Fruit fly (Drosophila melanogaster): Measurements from ENCODE around the gene Uvrag.

DNA sequence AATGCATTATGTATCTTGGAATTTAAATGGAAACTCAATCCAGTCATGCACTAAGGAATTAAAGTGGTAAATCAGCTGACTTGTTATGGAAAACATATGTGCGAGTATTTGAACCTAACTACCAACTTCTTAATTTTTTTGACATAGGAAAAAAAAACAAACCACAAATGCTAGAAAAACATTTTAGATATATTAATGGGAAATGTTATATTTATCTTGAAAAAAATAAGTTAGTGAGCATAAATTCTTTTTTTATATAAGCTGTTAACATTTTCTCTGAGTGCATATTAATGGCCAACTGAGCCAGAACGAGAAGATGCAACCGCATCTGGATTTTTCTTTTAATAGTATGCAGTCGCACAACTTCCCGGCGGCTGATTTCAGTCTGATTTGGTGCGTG lies 35.4 kb upstream of the Uvrag start:
- TF ChIP-seq h (optimal IDR thresholded peaks at IDR 0.05): no peak
- TF ChIP-seq Sin3A (optimal IDR thresholded peaks at IDR 0.05): no peak

Measured in Kc167 (cell line).